Fruit fly (Drosophila melanogaster): ENCODE measurements around the gene plh.

plh gene

DNA sequence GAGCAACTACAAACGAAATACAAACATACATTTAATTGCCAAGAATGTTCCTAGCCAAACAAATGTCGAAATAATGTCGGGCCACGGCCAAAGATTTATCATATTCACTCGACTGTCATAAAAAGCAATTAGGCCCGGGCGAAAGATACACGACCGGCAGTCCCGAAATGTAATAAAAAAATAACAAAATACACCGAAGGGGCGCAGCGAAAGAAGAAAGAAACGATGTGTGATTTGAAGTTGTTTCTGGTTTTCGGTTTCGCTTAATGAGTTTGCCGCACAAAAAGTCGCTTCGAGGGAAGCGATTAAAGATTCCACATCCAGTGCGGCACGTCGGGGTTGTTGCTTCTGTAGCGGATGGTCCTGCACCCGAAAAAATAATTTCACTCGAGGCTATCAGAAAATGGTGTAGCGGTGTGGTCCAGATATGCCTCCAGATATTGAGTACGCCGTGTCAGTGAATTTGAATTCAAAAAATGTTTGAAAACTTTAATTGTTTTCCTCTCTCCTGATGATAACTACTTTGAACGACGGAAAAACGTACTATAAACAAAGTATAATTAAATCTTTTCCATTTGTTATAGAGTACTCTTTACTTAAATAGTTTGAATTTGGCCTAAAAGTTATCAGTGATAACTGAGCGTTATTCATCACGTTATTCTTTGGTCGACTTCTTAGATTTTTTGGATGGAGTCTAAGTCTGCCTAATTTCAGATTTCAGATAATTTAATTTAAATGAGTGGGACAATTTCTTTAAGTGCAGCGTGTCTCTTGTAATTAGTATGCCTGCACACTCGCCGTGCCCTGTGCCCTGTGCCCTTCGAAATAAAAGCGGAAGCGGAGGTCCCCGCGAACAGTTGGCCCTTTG lies 21.4 kb downstream of the plh start (continued):
- TF ChIP-seq CG4424 (GFP tag; optimal IDR thresholded peaks at IDR 0.05): peak; percentile 70
- TF ChIP-seq CG12391 (tag; optimal IDR thresholded peaks at IDR 0.05): peak; percentile 77
- no peak for TF ChIP-seq cwo (GFP tag; optimal IDR thresholded peaks at IDR 0.05)
- TF ChIP-seq unc-4 (GFP tag; IDR thresholded peaks at IDR 0.05; ENCODE audit: partially characterized antibody): no peak
- TF ChIP-seq CG14050 (GFP tag; IDR thresholded peaks at IDR 0.05): no peak
- TF ChIP-seq bowl (GFP tag; IDR thresholded peaks at IDR 0.05): no peak
- TF ChIP-seq CTCF (GFP tag; optimal IDR thresholded peaks at IDR 0.05): no peak
- TF ChIP-seq CG30431 (GFP tag; optimal IDR thresholded peaks at IDR 0.05): peak; percentile 35
- TF ChIP-seq CkIIα-i1 (GFP tag; IDR thresholded peaks at IDR 0.05): no peak
- TF ChIP-seq CG9609 (GFP tag; optimal IDR thresholded peaks at IDR 0.05): peak; percentile 46
- TF ChIP-seq CG2712 (tag; optimal IDR thresholded peaks at IDR 0.05): peak; percentile 82
- TF ChIP-seq Trl (optimal IDR thresholded peaks at IDR 0.05): no peak
- peak; percentile 59 for TF ChIP-seq Trl (GFP tag; optimal IDR thresholded peaks at IDR 0.05)
- peak; percentile 38 for TF ChIP-seq bcd (GFP tag; optimal IDR thresholded peaks at IDR 0.05)
- TF ChIP-seq CG18262 (tag; optimal IDR thresholded peaks at IDR 0.05): peak; percentile 90
- TF ChIP-seq CG6689 (GFP tag; IDR thresholded peaks at IDR 0.05): no peak
- TF ChIP-seq CG15073 (GFP tag; optimal IDR thresholded peaks at IDR 0.05): peak; percentile 11
- TF ChIP-seq CG11723 (GFP tag; optimal IDR thresholded peaks at IDR 0.05): peak; percentile 23
- no peak for TF ChIP-seq ase (GFP tag; IDR thresholded peaks at IDR 0.05)
- peak; percentile 29 to 46 for TF ChIP-seq dpn (GFP tag; optimal IDR thresholded peaks at IDR 0.05)
- peak; percentile 23 for TF ChIP-seq CG12659 (GFP tag; optimal IDR thresholded peaks at IDR 0.05)
- TF ChIP-seq Atf-2 (GFP tag; optimal IDR thresholded peaks at IDR 0.05): peak; percentile 61
- peak; percentile 12 for TF ChIP-seq salm (tag; optimal IDR thresholded peaks at IDR 0.05)
- no peak for TF ChIP-seq tx (GFP tag; optimal IDR thresholded peaks at IDR 0.05)
- TF ChIP-seq CG12236 (GFP tag; optimal IDR thresholded peaks at IDR 0.05): peak; percentile 56
- TF ChIP-seq Awh (GFP tag; IDR thresholded peaks at IDR 0.05): peak; percentile 30; the same call in 1 of the 2 replicates
- peak; percentile 57 for TF ChIP-seq row (GFP tag; IDR thresholded peaks at IDR 0.05)
- TF ChIP-seq CG6765 (GFP tag; optimal IDR thresholded peaks at IDR 0.05): no peak
- TF ChIP-seq Abd-B (GFP tag; optimal IDR thresholded peaks at IDR 0.05): peak; percentile 29
- no peak for TF ChIP-seq schlank (tag; optimal IDR thresholded peaks at IDR 0.05)
- no peak for TF ChIP-seq Dref (GFP tag; IDR thresholded peaks at IDR 0.05)
- TF ChIP-seq gsb-n (tag; optimal IDR thresholded peaks at IDR 0.05): peak; percentile 29
- peak; percentile 51 for TF ChIP-seq CG7839 (tag; optimal IDR thresholded peaks at IDR 0.05)
- no peak for TF ChIP-seq Myb (GFP tag; optimal IDR thresholded peaks at IDR 0.05)
- peak; percentile 17 for TF ChIP-seq HLH54F (GFP tag; optimal IDR thresholded peaks at IDR 0.05)
- no peak for TF ChIP-seq D19B (GFP tag; optimal IDR thresholded peaks at IDR 0.05)
- TF ChIP-seq CG17361 (GFP tag; IDR thresholded peaks at IDR 0.05): peak; percentile 85
- TF ChIP-seq gce (GFP tag; IDR thresholded peaks at IDR 0.05): 0 out of 3 replicates have a peak, but pooled peaks have one; percentile 17
- peak; percentile 18 for TF ChIP-seq Hr3 (GFP tag; optimal IDR thresholded peaks at IDR 0.05)
- no peak for TF ChIP-seq ash1 (GFP tag; optimal IDR thresholded peaks at IDR 0.05)
- no peak for TF ChIP-seq CG10366 (GFP tag; IDR thresholded peaks at IDR 0.05)
- TF ChIP-seq ind (GFP tag; optimal IDR thresholded peaks at IDR 0.05): peak; percentile 27
- TF ChIP-seq CG18619 (GFP tag; optimal IDR thresholded peaks at IDR 0.05): peak; percentile 35
- no peak for TF ChIP-seq HmgZ (tag; optimal IDR thresholded peaks at IDR 0.05)
- TF ChIP-seq CG9876 (GFP tag; optimal IDR thresholded peaks at IDR 0.05): peak; percentile 8
- TF ChIP-seq CG4730 (GFP tag; IDR thresholded peaks at IDR 0.05): no peak
- TF ChIP-seq gt (GFP tag; IDR thresholded peaks at IDR 0.05): no peak
- peak; percentile 15 for TF ChIP-seq CG17385 (GFP tag; optimal IDR thresholded peaks at IDR 0.05)
- no peak for TF ChIP-seq zfh1 (GFP tag; IDR thresholded peaks at IDR 0.05)
- peak; percentile 24 for TF ChIP-seq Atf3 (GFP tag; optimal IDR thresholded peaks at IDR 0.05)
- TF ChIP-seq CG33213 (GFP tag; optimal IDR thresholded peaks at IDR 0.05): peak; percentile 24
